Fruit fly (Drosophila melanogaster) whole organism, embryonic: ENCODE measurements around the gene Cyp303a1.
A peak's percentile ranks its signal among the peaks of the same experiment; 100 is the strongest.

Experiments used
- Antp ChIP-seq: fragments of 200-800 bp; sonication (Bioruptor generic); optimal IDR thresholded peaks from 3 replicates; lab custom pipeline; 2016; ENCODE audit warnings: missing biosample characterization, missing genetic modification characterization
- CG10274 ChIP-seq: fragments of 200-800 bp; sonication (Bioruptor generic); optimal IDR thresholded peaks from 3 replicates; lab custom pipeline; 2017; ENCODE audit warnings: missing biosample characterization, mild to moderate bottlenecking, missing genetic modification characterization
- CG11723 ChIP-seq: fragments of 200-800 bp; sonication (Bioruptor generic); optimal IDR thresholded peaks from 2 replicates; lab custom pipeline; 2017; ENCODE audit warnings: missing biosample characterization, mild to moderate bottlenecking, missing genetic modification characterization
- CG12236 ChIP-seq: fragments of 200-800 bp; sonication (Bioruptor generic); optimal IDR thresholded peaks from 2 replicates; lab custom pipeline; 2016; ENCODE audit warnings: missing biosample characterization, missing genetic modification characterization
- CG12659 ChIP-seq: fragments of 200-800 bp; sonication (Bioruptor generic); optimal IDR thresholded peaks from 3 replicates; lab custom pipeline; 2017; ENCODE audit warnings: mild to moderate bottlenecking, missing biosample characterization, missing genetic modification reagents, missing genetic modification characterization
- CG13123 ChIP-seq: fragments of 200-800 bp; sonication (Bioruptor generic); optimal IDR thresholded peaks from 2 replicates; lab custom pipeline; 2016; ENCODE audit warnings: missing biosample characterization, missing genetic modification characterization
- CG13624 ChIP-seq: fragments of 200-800 bp; sonication (Bioruptor generic); optimal IDR thresholded peaks from 2 replicates; lab custom pipeline; 2016; ENCODE audit warnings: missing biosample characterization, missing genetic modification characterization
- CG13894 ChIP-seq: fragments of 200-800 bp; sonication (Bioruptor generic); optimal IDR thresholded peaks from 3 replicates; lab custom pipeline; 2018; ENCODE audit warnings: missing biosample characterization, mild to moderate bottlenecking, missing genetic modification characterization, moderate library complexity
- CG14050 ChIP-seq: fragments of 200-800 bp; sonication (Bioruptor generic); IDR thresholded peaks from 3 replicates; pipeline ENCODE4 v1.3.6; 2022; ENCODE audit warnings: missing biosample characterization, missing genetic modification characterization
- CG15479 ChIP-seq: fragments of 200-800 bp; sonication (Bioruptor generic); optimal IDR thresholded peaks from 3 replicates; lab custom pipeline; 2019; ENCODE audit warnings: missing biosample characterization, mild to moderate bottlenecking, missing genetic modification characterization, moderate library complexity
- CG15601 ChIP-seq: fragments of 200-800 bp; sonication (Bioruptor generic); optimal IDR thresholded peaks from 3 replicates; lab custom pipeline; 2019; ENCODE audit warnings: missing biosample characterization, mild to moderate bottlenecking, missing genetic modification characterization, moderate library complexity
- CG16863 ChIP-seq: fragments of 200-800 bp; sonication (Bioruptor generic); optimal IDR thresholded peaks from 3 replicates; lab custom pipeline; 2016; ENCODE audit warnings: missing biosample characterization, missing genetic modification characterization
- CG18011 ChIP-seq: fragments of 200-800 bp; sonication (Bioruptor generic); optimal IDR thresholded peaks from 2 replicates; lab custom pipeline; 2017; ENCODE audit warnings: missing biosample characterization, missing genetic modification characterization, mild to moderate bottlenecking, moderate library complexity, missing genotype
- CG30403 ChIP-seq: fragments of 200-800 bp; sonication (Bioruptor generic); optimal IDR thresholded peaks from 3 replicates; lab custom pipeline; 2016; ENCODE audit warnings: missing biosample characterization, missing genetic modification characterization
- CG33557 ChIP-seq: fragments of 200-800 bp; sonication (Bioruptor generic); optimal IDR thresholded peaks from 2 replicates; lab custom pipeline; 2019; ENCODE audit warnings: missing biosample characterization, mild to moderate bottlenecking, missing genetic modification characterization, moderate library complexity
- CG3838 ChIP-seq: fragments of 200-800 bp; sonication (Bioruptor generic); optimal IDR thresholded peaks from 3 replicates; lab custom pipeline; 2016; ENCODE audit warnings: missing biosample characterization, missing genetic modification characterization
- CG5245 ChIP-seq: fragments of 200-800 bp; sonication (Bioruptor generic); optimal IDR thresholded peaks from 3 replicates; lab custom pipeline; 2016; ENCODE audit warnings: missing biosample characterization, missing genetic modification characterization
- CG7271 ChIP-seq: fragments of 200-800 bp; sonication (Bioruptor generic); optimal IDR thresholded peaks from 2 replicates; lab custom pipeline; 2018; ENCODE audit warnings: missing biosample characterization, mild to moderate bottlenecking, missing genetic modification characterization, moderate library complexity
- CG7357 ChIP-seq: fragments of 200-800 bp; sonication (Bioruptor generic); IDR thresholded peaks from 3 replicates; pipeline ENCODE4 v1.3.6; 2022; ENCODE audit warnings: missing biosample characterization, missing genetic modification characterization
- CG8924 ChIP-seq: fragments of 200-800 bp; optimal IDR thresholded peaks from 3 replicates; lab custom pipeline; 2019; ENCODE audit warnings: missing biosample characterization, mild to moderate bottlenecking, missing genetic modification characterization, moderate library complexity
- D19A ChIP-seq: fragments of 200-800 bp; optimal IDR thresholded peaks from 3 replicates; lab custom pipeline; 2019; ENCODE audit warnings: missing biosample characterization, mild to moderate bottlenecking, missing genetic modification characterization, moderate library complexity
- Dbx ChIP-seq: fragments of 200-800 bp; sonication (Bioruptor generic); IDR thresholded peaks from 3 replicates; pipeline ENCODE4 v1.3.6; 2022; ENCODE audit warnings: missing biosample characterization, missing genetic modification characterization
- Dfd ChIP-seq, 2 experiments: fragments of >200 bp; optimal IDR thresholded peaks; 2 replicates each; lab custom pipeline; 2017; ENCODE audit warnings: missing biosample characterization in 2 of 2, missing genetic modification characterization in 2 of 2
- Dll ChIP-seq: fragments of 200-800 bp; sonication (Bioruptor generic); IDR thresholded peaks from 4 replicates; pipeline ENCODE4 v1.3.6; 2022; ENCODE audit warnings: missing biosample characterization, missing genetic modification characterization; ENCODE audit not compliant: partially characterized antibody
- HLH54F ChIP-seq: fragments of 200-800 bp; sonication (Bioruptor generic); optimal IDR thresholded peaks from 3 replicates; lab custom pipeline; 2016; ENCODE audit warnings: missing biosample characterization, missing genetic modification characterization
- Hmr ChIP-seq: fragments of 200-800 bp; sonication (Bioruptor generic); optimal IDR thresholded peaks from 3 replicates; lab custom pipeline; 2017; ENCODE audit warnings: mild to moderate bottlenecking, missing biosample characterization, missing genetic modification reagents, missing genetic modification characterization
- Hmx ChIP-seq: fragments of 200-800 bp; sonication (Bioruptor generic); optimal IDR thresholded peaks from 2 replicates; lab custom pipeline; 2016; ENCODE audit warnings: missing biosample characterization, missing genetic modification characterization
- Kr ChIP-seq: fragments of 200-800 bp; sonication (Bioruptor generic); optimal IDR thresholded peaks from 2 replicates; lab custom pipeline; 2017; ENCODE audit warnings: missing biosample characterization, mild to moderate bottlenecking, missing genetic modification characterization
- MESR4 ChIP-seq: fragments of 200-800 bp; sonication (Bioruptor generic); optimal IDR thresholded peaks from 2 replicates; lab custom pipeline; 2018; ENCODE audit warnings: missing biosample characterization, mild to moderate bottlenecking, missing genetic modification characterization, moderate library complexity
- Optix ChIP-seq: fragments of 200-800 bp; sonication (Bioruptor generic); IDR thresholded peaks from 3 replicates; pipeline ENCODE4 v1.3.6; 2022; ENCODE audit warnings: missing biosample characterization, missing genetic modification characterization
- Side ChIP-seq: fragments of 200-800 bp; sonication (Bioruptor generic); optimal IDR thresholded peaks from 2 replicates; lab custom pipeline; 2016; ENCODE audit warnings: missing biosample characterization, missing genetic modification characterization
- Sox102F ChIP-seq: fragments of 200-800 bp; sonication (Bioruptor generic); optimal IDR thresholded peaks from 2 replicates; lab custom pipeline; 2018; ENCODE audit warnings: missing biosample characterization, mild to moderate bottlenecking, missing genetic modification characterization, moderate library complexity
- Sry-β ChIP-seq: fragments of 200-800 bp; sonication (Bioruptor generic); optimal IDR thresholded peaks from 2 replicates; lab custom pipeline; 2018; ENCODE audit warnings: missing biosample characterization, mild to moderate bottlenecking, missing genetic modification characterization, moderate library complexity
- TFAM ChIP-seq: fragments of 200-800 bp; sonication (Bioruptor generic); optimal IDR thresholded peaks from 2 replicates; lab custom pipeline; 2017; ENCODE audit warnings: missing biosample characterization, missing genetic modification characterization, inconsistent platforms
- cad ChIP-seq: fragments of >200 bp; optimal IDR thresholded peaks from 2 replicates; lab custom pipeline; 2017; ENCODE audit warnings: missing biosample characterization, missing genetic modification characterization
- cato ChIP-seq: fragments of 200-800 bp; sonication (Bioruptor generic); optimal IDR thresholded peaks from 2 replicates; lab custom pipeline; 2016; ENCODE audit warnings: missing biosample characterization, missing genetic modification characterization, borderline replicate concordance
- chinmo ChIP-seq: fragments of 200-800 bp; sonication (Bioruptor generic); IDR thresholded peaks from 4 replicates; pipeline ENCODE4 v1.3.6; 2022; ENCODE audit warnings: missing biosample characterization, missing genetic modification characterization; ENCODE audit not compliant: partially characterized antibody
- dati ChIP-seq: fragments of 200-800 bp; sonication (Bioruptor generic); IDR thresholded peaks from 2 replicates; pipeline ENCODE4 v1.3.6; 2022; ENCODE audit warnings: missing biosample characterization, missing genetic modification characterization
- gem ChIP-seq: fragments of 200-800 bp; sonication (Bioruptor generic); optimal IDR thresholded peaks from 2 replicates; lab custom pipeline; 2019; ENCODE audit warnings: missing biosample characterization, mild to moderate bottlenecking, missing genetic modification characterization, moderate library complexity
- gfzf ChIP-seq: fragments of 200-800 bp; sonication (Bioruptor generic); optimal IDR thresholded peaks from 2 replicates; lab custom pipeline; 2016; ENCODE audit warnings: missing biosample characterization, mild to moderate bottlenecking, missing genetic modification characterization, moderate library complexity
- gsb-n ChIP-seq: fragments of 200-800 bp; sonication (Bioruptor generic); optimal IDR thresholded peaks from 3 replicates; lab custom pipeline; 2018; ENCODE audit warnings: missing biosample characterization, mild to moderate bottlenecking, missing genetic modification characterization
- nau ChIP-seq: fragments of 200-800 bp; sonication (Bioruptor generic); optimal IDR thresholded peaks from 3 replicates; lab custom pipeline; 2017; ENCODE audit warnings: missing biosample characterization, mild to moderate bottlenecking, missing genetic modification characterization, missing genetic modification reagents
- nom ChIP-seq: fragments of 200-800 bp; sonication (Bioruptor generic); optimal IDR thresholded peaks from 2 replicates; lab custom pipeline; 2017; ENCODE audit warnings: missing biosample characterization, missing genetic modification characterization, mild to moderate bottlenecking, moderate library complexity, missing genetic modification reagents
- pzg ChIP-seq: fragments of 200-800 bp; sonication (Bioruptor generic); optimal IDR thresholded peaks from 3 replicates; lab custom pipeline; 2018; ENCODE audit warnings: missing biosample characterization, mild to moderate bottlenecking, missing genetic modification characterization, moderate library complexity
- sisA ChIP-seq: fragments of 200-800 bp; sonication (Bioruptor generic); IDR thresholded peaks from 2 replicates; pipeline ENCODE4 v1.3.6; 2022; ENCODE audit warnings: missing biosample characterization, missing genetic modification characterization
- sug ChIP-seq: fragments of 200-800 bp; optimal IDR thresholded peaks from 2 replicates; lab custom pipeline; 2019; ENCODE audit warnings: missing biosample characterization, mild to moderate bottlenecking, missing genetic modification characterization, moderate library complexity
- tll ChIP-seq, 2 experiments: fragments of 200-800 bp in 1 of 2; fragments of >200 bp in 1 of 2; sonication (Bioruptor generic) in 1 of 2; optimal IDR thresholded peaks; 2 replicates each; lab custom pipeline; 2017 to 2019; ENCODE audit warnings: missing biosample characterization in 2 of 2, missing genetic modification characterization in 2 of 2, mild to moderate bottlenecking in 1 of 2, moderate library complexity in 1 of 2
- trh ChIP-seq: fragments of 200-800 bp; sonication (Bioruptor generic); optimal IDR thresholded peaks from 2 replicates; lab custom pipeline; 2016; ENCODE audit warnings: missing biosample characterization, missing genetic modification characterization
- wdn ChIP-seq: fragments of 200-800 bp; sonication (Bioruptor generic); IDR thresholded peaks from 2 replicates; pipeline ENCODE4 v1.3.6; 2022; ENCODE audit warnings: missing biosample characterization, missing genetic modification characterization

Cyp303a1 gene

DNA sequence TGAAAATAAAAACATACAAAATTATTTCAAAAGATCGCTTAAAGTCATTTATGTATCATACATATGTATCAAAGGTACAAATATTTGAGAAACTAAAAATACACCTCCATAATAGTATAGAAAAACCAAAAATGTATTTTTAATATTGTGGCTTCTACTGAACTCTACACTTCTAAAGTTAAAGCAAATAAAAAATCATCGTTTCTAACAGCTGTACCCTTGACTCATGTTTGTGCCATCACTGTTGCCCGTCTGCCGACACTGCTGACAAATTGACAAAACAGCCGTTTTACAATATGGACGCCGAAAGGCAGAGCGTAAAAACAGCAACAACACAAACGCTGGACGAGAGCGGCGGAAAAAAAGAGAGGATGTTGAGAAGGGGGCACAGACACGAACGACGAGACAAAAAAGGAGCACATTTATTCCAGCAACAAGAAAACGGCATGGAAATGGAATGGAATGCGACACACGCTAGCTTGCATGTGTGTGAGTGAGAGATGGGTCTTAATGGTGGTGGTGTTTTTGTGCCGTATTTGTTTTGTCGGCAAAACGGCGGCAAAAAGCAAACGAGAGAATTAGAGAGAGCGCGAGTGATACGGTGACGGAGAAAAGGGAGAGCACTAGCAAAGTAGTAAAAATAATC lies 7.5 kb upstream of the Cyp303a1 start (continued):
- TF ChIP-seq dati (no peak), Hmr (GFP tag; lab: Kevin White, UChicago) (peak; percentile 86), CG12659 (GFP tag; lab: Kevin White, UChicago) (peak; percentile 88), CG30403 (peak; percentile 82), gem (tag; lab: Kevin White, UChicago) (peak; percentile 92), CG13123 (GFP tag; lab: Kevin White, UChicago) (peak; percentile 73), CG14050 (GFP tag; lab: Robert Waterston, UW) (no peak), gsb-n (tag; lab: Kevin White, UChicago) (peak; percentile 61), sisA (GFP tag; lab: Robert Waterston, UW) (no peak), tll (GFP tag; optimal IDR thresholded peaks at IDR 0.05; lab: Kevin White, UChicago) (peak in 1 of 2 experiments; percentile 60), CG3838 (peak; percentile 77), nau (peak; percentile 83), trh (GFP tag; lab: Kevin White, UChicago) (peak; percentile 55), wdn (GFP tag; lab: Robert Waterston, UW) (no peak), chinmo (GFP tag; lab: Robert Waterston, UW) (no peak), pzg (peak; percentile 1), CG12236 (GFP tag; lab: Kevin White, UChicago) (peak; percentile 15), CG7271 (tag; lab: Kevin White, UChicago) (peak; percentile 50), CG18011 (GFP tag; lab: Kevin White, UChicago) (peak; percentile 73), cad (no peak), HLH54F (peak; percentile 86), Side (GFP tag; lab: Kevin White, UChicago) (peak; percentile 72), nom (peak; percentile 67), CG13894 (tag; lab: Kevin White, UChicago) (peak; percentile 28), CG15479 (peak; percentile 90), CG33557 (peak; percentile 39), Sry-β (GFP tag; lab: Kevin White, UChicago) (peak; percentile 86), CG11723 (GFP tag; lab: Kevin White, UChicago) (peak; percentile 66), Antp (GFP tag; lab: Kevin White, UChicago) (peak; percentile 67), Hmx (GFP tag; lab: Kevin White, UChicago) (peak; percentile 41), Sox102F (GFP tag; lab: Kevin White, UChicago) (peak; percentile 87), CG16863 (peak; percentile 73), Dll (no peak), CG15601 (tag; lab: Kevin White, UChicago) (peak; percentile 68), Kr (GFP tag; lab: Kevin White, UChicago) (no peak), CG7357 (GFP tag; lab: Robert Waterston, UW) (peak; percentile 73; the same call in 1 of the 3 replicates), sug (peak; percentile 50), D19A (tag; lab: Kevin White, UChicago) (peak; percentile 80), CG10274 (GFP tag; lab: Kevin White, UChicago) (peak; percentile 75), Optix (no peak), Dfd (GFP tag; optimal IDR thresholded peaks at IDR 0.05; lab: Kevin White, UChicago) (no peak), CG13624 (GFP tag; lab: Kevin White, UChicago) (peak; percentile 73), cato (GFP tag; lab: Kevin White, UChicago) (peak; percentile 52), CG5245 (GFP tag; lab: Kevin White, UChicago) (peak; percentile 51), TFAM (GFP tag; lab: Kevin White, UChicago) (peak; percentile 71), gfzf (GFP tag; lab: Kevin White, UChicago) (no peak), CG8924 (tag; lab: Kevin White, UChicago) (peak; percentile 87), MESR4 (GFP tag; lab: Kevin White, UChicago) (no peak), Dbx (GFP tag; lab: Robert Waterston, UW) (no peak)
